Fruit fly (Drosophila melanogaster) whole organism, embryonic: Measurements from ENCODE around the gene stac.
A peak's percentile ranks its signal among the peaks of the same experiment; 100 is the strongest.

Experiments used
- CG11696 ChIP-seq: fragments of 200-800 bp; sonication (Bioruptor generic); IDR thresholded peaks from 2 replicates; pipeline ENCODE4 v1.3.6; 2022; ENCODE audit warnings: missing biosample characterization, missing genetic modification characterization
- CG12104 ChIP-seq: fragments of 200-800 bp; sonication (Bioruptor generic); optimal IDR thresholded peaks from 3 replicates; lab custom pipeline; 2016; ENCODE audit warnings: missing biosample characterization, missing genetic modification characterization
- CG12155 ChIP-seq: fragments of 200-800 bp; sonication (Bioruptor generic); optimal IDR thresholded peaks from 3 replicates; lab custom pipeline; 2016; ENCODE audit warnings: missing biosample characterization, missing genetic modification characterization
- CG12769 ChIP-seq: fragments of 200-800 bp; sonication (Bioruptor generic); optimal IDR thresholded peaks from 2 replicates; lab custom pipeline; 2019; ENCODE audit warnings: missing biosample characterization, mild to moderate bottlenecking, missing genetic modification characterization, moderate library complexity
- CG15479 ChIP-seq: fragments of 200-800 bp; sonication (Bioruptor generic); optimal IDR thresholded peaks from 3 replicates; lab custom pipeline; 2019; ENCODE audit warnings: missing biosample characterization, mild to moderate bottlenecking, missing genetic modification characterization, moderate library complexity
- CG1792 ChIP-seq: fragments of 200-800 bp; sonication (Bioruptor generic); optimal IDR thresholded peaks from 2 replicates; lab custom pipeline; 2016; ENCODE audit warnings: missing biosample characterization, missing genetic modification characterization
- CG34376 ChIP-seq: fragments of 200-800 bp; sonication (Bioruptor generic); optimal IDR thresholded peaks from 2 replicates; lab custom pipeline; 2018; ENCODE audit warnings: missing biosample characterization, mild to moderate bottlenecking, missing genetic modification characterization
- CG6254 ChIP-seq: fragments of 200-800 bp; sonication (Bioruptor generic); optimal IDR thresholded peaks from 3 replicates; lab custom pipeline; 2017; ENCODE audit warnings: mild to moderate bottlenecking, missing biosample characterization, missing genetic modification reagents, missing genetic modification characterization
- CG6654 ChIP-seq: fragments of 200-800 bp; sonication (Bioruptor generic); optimal IDR thresholded peaks from 2 replicates; lab custom pipeline; 2017; ENCODE audit warnings: missing biosample characterization, mild to moderate bottlenecking, missing genetic modification characterization
- CG8281 ChIP-seq: fragments of 200-800 bp; sonication (Bioruptor generic); optimal IDR thresholded peaks from 2 replicates; lab custom pipeline; 2018; ENCODE audit warnings: missing biosample characterization, mild to moderate bottlenecking, missing genetic modification characterization, moderate library complexity
- CG8765 ChIP-seq: fragments of 200-800 bp; sonication (Bioruptor generic); IDR thresholded peaks from 2 replicates; pipeline ENCODE4 v1.3.6; 2022; ENCODE audit warnings: missing biosample characterization, missing genetic modification characterization
- Dp ChIP-seq: fragments of 200-800 bp; sonication (Bioruptor generic); optimal IDR thresholded peaks from 2 replicates; lab custom pipeline; 2018; ENCODE audit warnings: missing biosample characterization, mild to moderate bottlenecking, missing genetic modification characterization, moderate library complexity
- Ets97D ChIP-seq: fragments of 200-800 bp; sonication (Bioruptor generic); optimal IDR thresholded peaks from 3 replicates; lab custom pipeline; 2016; ENCODE audit warnings: missing biosample characterization, missing genetic modification characterization
- Fer3 ChIP-seq: fragments of 200-800 bp; sonication (Bioruptor generic); optimal IDR thresholded peaks from 2 replicates; lab custom pipeline; 2018; ENCODE audit warnings: missing biosample characterization, mild to moderate bottlenecking, missing genetic modification characterization, moderate library complexity
- H2.0 ChIP-seq: fragments of 200-800 bp; sonication (Bioruptor generic); IDR thresholded peaks from 2 replicates; pipeline ENCODE4 v1.3.6; 2022; ENCODE audit warnings: missing biosample characterization, missing genetic modification characterization
- HLH54F ChIP-seq: fragments of 200-800 bp; sonication (Bioruptor generic); optimal IDR thresholded peaks from 3 replicates; lab custom pipeline; 2016; ENCODE audit warnings: missing biosample characterization, missing genetic modification characterization
- Hr39 ChIP-seq: fragments of >200 bp; optimal IDR thresholded peaks from 2 replicates; lab custom pipeline; 2017
- Kr ChIP-seq: fragments of 200-800 bp; sonication (Bioruptor generic); optimal IDR thresholded peaks from 2 replicates; lab custom pipeline; 2017; ENCODE audit warnings: missing biosample characterization, mild to moderate bottlenecking, missing genetic modification characterization
- Mad ChIP-seq: fragments of 200-800 bp; sonication (Bioruptor generic); optimal IDR thresholded peaks from 2 replicates; lab custom pipeline; 2016; ENCODE audit warnings: missing biosample characterization, missing genetic modification characterization
- NC2β ChIP-seq: fragments of 200-800 bp; sonication (Bioruptor generic); optimal IDR thresholded peaks from 2 replicates; lab custom pipeline; 2016; ENCODE audit warnings: missing biosample characterization, missing genetic modification characterization
- Oli ChIP-seq: fragments of 200-800 bp; sonication (Bioruptor generic); optimal IDR thresholded peaks from 2 replicates; lab custom pipeline; 2018; ENCODE audit warnings: missing biosample characterization, mild to moderate bottlenecking, missing genetic modification characterization, moderate library complexity
- Rfx ChIP-seq: fragments of 200-800 bp; sonication (Bioruptor generic); IDR thresholded peaks from 2 replicates; pipeline ENCODE4 v1.3.6; 2022; ENCODE audit warnings: missing biosample characterization, missing genetic modification characterization
- Rx ChIP-seq: fragments of 200-800 bp; sonication (Bioruptor generic); IDR thresholded peaks from 2 replicates; pipeline ENCODE4 v1.3.6; 2022; ENCODE audit warnings: missing biosample characterization, missing genetic modification characterization
- Side ChIP-seq: fragments of 200-800 bp; sonication (Bioruptor generic); optimal IDR thresholded peaks from 2 replicates; lab custom pipeline; 2016; ENCODE audit warnings: missing biosample characterization, missing genetic modification characterization
- TFAM ChIP-seq: fragments of 200-800 bp; sonication (Bioruptor generic); optimal IDR thresholded peaks from 2 replicates; lab custom pipeline; 2017; ENCODE audit warnings: missing biosample characterization, missing genetic modification characterization, inconsistent platforms
- Vsx1 ChIP-seq: fragments of 200-800 bp; sonication (Bioruptor generic); optimal IDR thresholded peaks from 2 replicates; lab custom pipeline; 2017; ENCODE audit warnings: missing biosample characterization, mild to moderate bottlenecking, missing genetic modification characterization, missing genetic modification reagents
- ase ChIP-seq: fragments of 200-800 bp; sonication (Bioruptor generic); IDR thresholded peaks from 3 replicates; pipeline ENCODE4 v1.3.6; 2022; ENCODE audit warnings: missing biosample characterization, missing genetic modification characterization
- cad ChIP-seq: fragments of >200 bp; optimal IDR thresholded peaks from 2 replicates; lab custom pipeline; 2017; ENCODE audit warnings: missing biosample characterization, missing genetic modification characterization
- cg ChIP-seq: fragments of 200-800 bp; sonication (Bioruptor generic); optimal IDR thresholded peaks from 3 replicates; lab custom pipeline; 2019; ENCODE audit warnings: missing biosample characterization, mild to moderate bottlenecking, missing genetic modification characterization, moderate library complexity
- ci ChIP-seq: fragments of 200-800 bp; sonication (Bioruptor generic); IDR thresholded peaks from 3 replicates; pipeline ENCODE4 v1.3.6; 2022; ENCODE audit warnings: missing biosample characterization, missing genetic modification characterization
- dimm ChIP-seq: fragments of 200-800 bp; sonication (Bioruptor generic); IDR thresholded peaks from 2 replicates; pipeline ENCODE4 v1.3.6; 2022; ENCODE audit warnings: missing biosample characterization, missing genetic modification characterization
- esg ChIP-seq: fragments of 200-800 bp; sonication (Bioruptor generic); conservative IDR thresholded peaks from 2 replicates; pipeline ENCODE4 v1.3.6; 2022; ENCODE audit warnings: missing biosample characterization, missing genetic modification characterization
- exex ChIP-seq: fragments of 200-800 bp; sonication (Bioruptor generic); optimal IDR thresholded peaks from 4 replicates; lab custom pipeline; 2018; ENCODE audit warnings: missing biosample characterization, mild to moderate bottlenecking, missing genetic modification characterization, moderate library complexity
- eyg ChIP-seq: fragments of 200-800 bp; sonication (Bioruptor generic); optimal IDR thresholded peaks from 3 replicates; lab custom pipeline; 2016; ENCODE audit warnings: missing biosample characterization, missing genetic modification characterization
- grn ChIP-seq: fragments of 200-800 bp; sonication (Bioruptor generic); optimal IDR thresholded peaks from 3 replicates; lab custom pipeline; 2017; ENCODE audit warnings: missing biosample characterization, missing genetic modification characterization
- gt ChIP-seq: fragments of 200-800 bp; sonication (Bioruptor generic); IDR thresholded peaks from 2 replicates; pipeline ENCODE4 v1.3.6; 2022; ENCODE audit warnings: missing biosample characterization, missing genetic modification characterization
- kah ChIP-seq: fragments of 200-800 bp; sonication (Bioruptor generic); optimal IDR thresholded peaks from 2 replicates; lab custom pipeline; 2018; ENCODE audit warnings: missing biosample characterization, mild to moderate bottlenecking, missing genetic modification characterization
- kay ChIP-seq: fragments of 200-800 bp; sonication (Bioruptor generic); optimal IDR thresholded peaks from 2 replicates; lab custom pipeline; 2016; ENCODE audit warnings: missing biosample characterization, missing genetic modification characterization
- knrl ChIP-seq: fragments of 200-800 bp; sonication (Bioruptor generic); IDR thresholded peaks from 3 replicates; pipeline ENCODE4 v1.3.6; 2022; ENCODE audit warnings: missing biosample characterization, missing genetic modification characterization; ENCODE audit not compliant: partially characterized antibody
- odd ChIP-seq: fragments of 200-800 bp; sonication (Bioruptor generic); optimal IDR thresholded peaks from 2 replicates; lab custom pipeline; 2017; ENCODE audit warnings: missing biosample characterization, mild to moderate bottlenecking, missing genetic modification characterization
- peb ChIP-seq: fragments of 200-800 bp; sonication (Bioruptor generic); IDR thresholded peaks from 2 replicates; pipeline ENCODE4 v1.3.6; 2022; ENCODE audit warnings: missing biosample characterization, missing genetic modification characterization
- ranshi ChIP-seq: fragments of 200-800 bp; sonication (Bioruptor generic); IDR thresholded peaks from 2 replicates; pipeline ENCODE4 v1.3.6; 2022; ENCODE audit warnings: missing biosample characterization, missing genetic modification characterization
- scrt ChIP-seq: fragments of 200-800 bp; sonication (Bioruptor generic); optimal IDR thresholded peaks from 2 replicates; lab custom pipeline; 2018; ENCODE audit warnings: missing biosample characterization, mild to moderate bottlenecking, missing genetic modification characterization, moderate library complexity
- sisA ChIP-seq: fragments of 200-800 bp; sonication (Bioruptor generic); IDR thresholded peaks from 2 replicates; pipeline ENCODE4 v1.3.6; 2022; ENCODE audit warnings: missing biosample characterization, missing genetic modification characterization
- sqz ChIP-seq: fragments of 200-800 bp; sonication (Bioruptor generic); optimal IDR thresholded peaks from 3 replicates; lab custom pipeline; 2018; ENCODE audit warnings: missing biosample characterization, mild to moderate bottlenecking, missing genetic modification characterization
- ssp ChIP-seq: fragments of 200-800 bp; sonication (Bioruptor generic); IDR thresholded peaks from 2 replicates; pipeline ENCODE4 v1.3.6; 2022; ENCODE audit warnings: missing biosample characterization, missing genetic modification characterization
- twi ChIP-seq: fragments of 200-800 bp; optimal IDR thresholded peaks from 2 replicates; lab custom pipeline; 2019; ENCODE audit warnings: missing biosample characterization, mild to moderate bottlenecking, missing genetic modification characterization, moderate library complexity
- zf30C ChIP-seq: fragments of 200-800 bp; sonication (Bioruptor generic); optimal IDR thresholded peaks from 3 replicates; lab custom pipeline; 2018; ENCODE audit warnings: missing biosample characterization, mild to moderate bottlenecking, missing genetic modification characterization

stac gene

DNA sequence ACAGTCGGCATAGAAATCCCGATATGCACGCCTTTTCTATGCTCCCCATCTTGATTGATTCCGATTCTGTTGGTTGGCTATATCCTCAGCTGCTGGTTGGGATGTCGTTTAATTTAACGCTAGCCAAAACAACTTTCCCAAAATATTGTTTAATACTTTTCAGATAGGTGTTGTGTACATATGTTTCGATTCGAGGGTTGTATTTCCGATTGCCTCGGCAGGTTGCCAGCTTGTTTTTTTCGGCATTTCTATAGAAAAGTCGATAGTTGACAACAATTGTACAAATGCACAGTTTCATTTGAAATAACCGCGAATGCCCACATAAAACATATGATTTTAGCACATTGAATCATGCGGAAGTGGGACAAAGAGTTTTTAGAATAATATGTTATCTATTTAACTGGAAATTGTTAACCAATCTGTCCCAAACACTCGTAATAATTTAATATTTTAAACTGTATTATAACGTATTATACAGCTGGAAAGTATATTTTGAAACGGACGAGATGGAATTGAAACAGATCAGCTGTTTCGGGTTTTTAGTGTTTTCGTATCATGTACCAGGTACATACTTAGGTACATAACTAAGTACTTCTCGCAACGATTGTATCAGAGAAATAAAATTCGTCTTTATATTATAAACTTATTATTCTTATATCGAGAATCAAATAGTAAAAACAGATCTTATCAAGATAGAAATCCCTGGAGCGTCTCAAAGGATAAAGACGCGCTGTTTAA, 1.5 kb upstream of the stac start, which contains the start of gene CG31109 (continued):
- TF ChIP-seq Ets97D (GFP tag; lab: Kevin White, UChicago) (peak; percentile 74), ranshi (GFP tag; lab: Robert Waterston, UW) (no peak), zf30C (GFP tag; lab: Kevin White, UChicago) (peak; percentile 19)

DNA sequence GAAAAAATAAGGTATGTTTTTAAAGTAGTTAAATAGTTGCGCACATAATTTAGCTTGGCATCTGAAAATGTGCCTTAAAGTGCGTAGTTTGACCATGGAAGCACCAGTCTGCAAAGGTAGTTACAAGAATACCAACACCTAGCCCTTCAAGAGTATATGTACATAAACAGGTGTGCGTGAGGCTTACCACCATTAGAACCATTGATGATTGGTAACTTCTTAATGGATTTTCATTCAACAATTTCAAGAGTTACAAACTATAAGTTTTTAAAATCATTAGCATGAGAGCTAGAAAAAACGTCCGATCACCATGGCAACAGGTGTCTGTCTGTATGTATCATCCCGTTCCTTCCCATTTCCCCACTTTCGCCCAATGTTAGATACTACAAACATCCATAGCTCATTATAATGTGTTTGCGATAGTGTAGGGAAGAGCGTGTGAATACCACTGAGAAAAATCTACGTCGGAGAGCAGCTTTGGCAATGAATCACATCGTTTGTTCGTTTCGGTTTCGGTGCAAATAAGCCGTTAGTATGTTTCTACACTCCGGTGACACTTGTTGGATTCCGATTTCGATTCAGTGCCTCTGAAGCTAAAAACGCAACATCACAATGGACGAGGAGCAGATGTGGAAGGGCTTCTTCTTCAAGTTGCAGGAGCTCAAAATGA, 537 bp downstream of the stac start:
- TF ChIP-seq kay (GFP tag; lab: Kevin White, UChicago) (peak; percentile 8), Hr39 (lab: Kevin White, UChicago) (no peak), Dp (GFP tag; lab: Kevin White, UChicago) (no peak), Side (GFP tag; lab: Kevin White, UChicago) (no peak), CG12104 (GFP tag; lab: Kevin White, UChicago) (no peak), knrl (GFP tag; lab: Robert Waterston, UW) (no peak), esg (GFP tag; lab: Robert Waterston, UW) (no peak), H2.0 (GFP tag; lab: Robert Waterston, UW) (no peak), Fer3 (tag; lab: Kevin White, UChicago) (no peak), ci (GFP tag; lab: Robert Waterston, UW) (0 out of 3 replicates have a peak, but pooled peaks have one; percentile 13), NC2β (GFP tag; lab: Kevin White, UChicago) (no peak), CG12155 (GFP tag; lab: Kevin White, UChicago) (no peak), Rx (GFP tag; lab: Robert Waterston, UW) (no peak), HLH54F (GFP tag; lab: Kevin White, UChicago) (no peak), Mad (no peak), cg (GFP tag; lab: Kevin White, UChicago) (peak; percentile 52), CG11696 (no peak), CG6254 (GFP tag; lab: Kevin White, UChicago) (no peak), cad (no peak), sqz (GFP tag; lab: Kevin White, UChicago) (no peak), CG1792 (GFP tag; lab: Kevin White, UChicago) (no peak), sisA (GFP tag; lab: Robert Waterston, UW) (no peak), exex (tag; lab: Kevin White, UChicago) (no peak), CG8765 (GFP tag; lab: Robert Waterston, UW) (no peak), grn (peak; percentile 65), Oli (tag; lab: Kevin White, UChicago) (no peak), dimm (GFP tag; lab: Robert Waterston, UW) (no peak), Kr (GFP tag; lab: Kevin White, UChicago) (no peak), ssp (GFP tag; lab: Robert Waterston, UW) (no peak), scrt (GFP tag; lab: Kevin White, UChicago) (peak; percentile 28), odd (GFP tag; lab: Kevin White, UChicago) (no peak), CG15479 (GFP tag; lab: Kevin White, UChicago) (no peak), Rfx (GFP tag; lab: Robert Waterston, UW) (peak; percentile 44; the same call in 1 of the 2 replicates), TFAM (GFP tag; lab: Kevin White, UChicago) (no peak), twi (tag; lab: Kevin White, UChicago) (no peak), CG8281 (no peak), CG12769 (tag; lab: Kevin White, UChicago) (peak; percentile 93), kah (GFP tag; lab: Kevin White, UChicago) (peak; percentile 97), peb (GFP tag; lab: Robert Waterston, UW) (no peak), Vsx1 (GFP tag; lab: Kevin White, UChicago) (no peak), CG34376 (GFP tag; lab: Kevin White, UChicago) (peak; percentile 14), CG6654 (GFP tag; lab: Kevin White, UChicago) (no peak), ase (GFP tag; lab: Robert Waterston, UW) (no peak), gt (GFP tag; lab: Robert Waterston, UW) (no peak), eyg (GFP tag; lab: Kevin White, UChicago) (no peak)
